Worm (Caenorhabditis elegans): ENCODE measurements around the gene C48B4.8.

DNA sequence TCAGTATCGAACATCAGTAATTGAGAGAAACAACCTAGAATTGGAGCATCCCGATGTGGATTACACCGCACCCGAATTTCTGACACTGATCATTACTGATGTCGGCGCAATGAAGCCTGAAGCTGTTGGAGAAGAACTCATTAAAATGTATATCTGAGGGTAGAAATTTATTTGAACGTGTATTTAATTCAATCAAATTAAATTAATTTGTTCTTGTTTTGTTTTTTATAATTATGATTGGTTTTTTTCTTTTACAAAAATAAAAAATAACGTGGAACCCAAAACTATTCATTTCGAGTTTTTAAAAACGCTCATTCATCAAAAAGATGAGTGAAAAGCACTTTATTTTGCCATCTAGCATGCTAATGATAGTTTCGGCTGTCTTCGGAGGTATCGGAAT is 16.9 kb downstream of the C48B4.8 start, which contains the start of gene ZK1098.9:
- no peak for TF ChIP-seq sdc-2 (tag; optimal IDR thresholded peaks at IDR 0.05)
- TF ChIP-seq elt-2 (tag; optimal IDR thresholded peaks at IDR 0.05): no peak
- no peak for TF ChIP-seq tbx-7 (tag; optimal IDR thresholded peaks at IDR 0.05)
